Fruit fly (Drosophila melanogaster) whole organism, embryonic: ENCODE data around the gene CG33723.

Experiments
- Ada2b ChIP-seq: fragments of 200-800 bp; sonication (Bioruptor generic); IDR thresholded peaks from 2 replicates; pipeline ENCODE4 v1.3.6; 2022; ENCODE audit warnings: missing biosample characterization, missing genetic modification characterization
- Aef1 ChIP-seq: fragments of 200-800 bp; sonication (Bioruptor generic); IDR thresholded peaks from 3 replicates; pipeline ENCODE4 v1.3.6; 2022; ENCODE audit warnings: missing biosample characterization, missing genetic modification characterization
- CG11560 ChIP-seq: fragments of 200-800 bp; sonication (Bioruptor generic); IDR thresholded peaks from 3 replicates; pipeline ENCODE4 v1.3.6; 2022; ENCODE audit warnings: missing biosample characterization, missing genetic modification characterization
- CG12155 ChIP-seq: fragments of 200-800 bp; sonication (Bioruptor generic); optimal IDR thresholded peaks from 3 replicates; lab custom pipeline; 2016; ENCODE audit warnings: missing biosample characterization, missing genetic modification characterization
- CG13287 ChIP-seq: fragments of 200-800 bp; sonication (Bioruptor generic); IDR thresholded peaks from 2 replicates; pipeline ENCODE4 v1.3.6; 2022; ENCODE audit warnings: missing biosample characterization, missing genetic modification characterization; ENCODE audit not compliant: partially characterized antibody
- CG13296 ChIP-seq: fragments of 200-800 bp; sonication (Bioruptor generic); optimal IDR thresholded peaks from 3 replicates; lab custom pipeline; 2018; ENCODE audit warnings: missing biosample characterization, mild to moderate bottlenecking, missing genetic modification characterization
- CG1603 ChIP-seq: fragments of 200-800 bp; sonication (Bioruptor generic); optimal IDR thresholded peaks from 2 replicates; lab custom pipeline; 2019; ENCODE audit warnings: missing biosample characterization, mild to moderate bottlenecking, missing genetic modification characterization, moderate library complexity
- CG17568 ChIP-seq: fragments of 200-800 bp; sonication (Bioruptor generic); optimal IDR thresholded peaks from 2 replicates; lab custom pipeline; 2018; ENCODE audit warnings: missing biosample characterization, mild to moderate bottlenecking, missing genetic modification characterization, moderate library complexity
- CG17829 ChIP-seq: fragments of 200-800 bp; optimal IDR thresholded peaks from 2 replicates; lab custom pipeline; 2019; ENCODE audit warnings: missing biosample characterization, mild to moderate bottlenecking, missing genetic modification characterization, moderate library complexity
- CG2678 ChIP-seq: fragments of 200-800 bp; sonication (Bioruptor generic); optimal IDR thresholded peaks from 3 replicates; lab custom pipeline; 2019; ENCODE audit warnings: missing biosample characterization, mild to moderate bottlenecking, missing genetic modification characterization, moderate library complexity
- CG30020 ChIP-seq: fragments of 200-800 bp; optimal IDR thresholded peaks from 2 replicates; lab custom pipeline; 2019; ENCODE audit warnings: missing biosample characterization, mild to moderate bottlenecking, missing genetic modification characterization, moderate library complexity
- CG31441 ChIP-seq: fragments of 200-800 bp; sonication (Bioruptor generic); IDR thresholded peaks from 2 replicates; pipeline ENCODE4 v1.3.6; 2022; ENCODE audit warnings: missing biosample characterization, missing genetic modification characterization
- CG33557 ChIP-seq: fragments of 200-800 bp; sonication (Bioruptor generic); optimal IDR thresholded peaks from 2 replicates; lab custom pipeline; 2019; ENCODE audit warnings: missing biosample characterization, mild to moderate bottlenecking, missing genetic modification characterization, moderate library complexity
- CG4282 ChIP-seq: fragments of 200-800 bp; sonication (Bioruptor generic); optimal IDR thresholded peaks from 2 replicates; lab custom pipeline; 2016; ENCODE audit warnings: missing biosample characterization, missing genetic modification characterization
- CG6683 ChIP-seq: fragments of 200-800 bp; sonication (Bioruptor generic); optimal IDR thresholded peaks from 2 replicates; lab custom pipeline; 2017; ENCODE audit warnings: missing biosample characterization, mild to moderate bottlenecking, missing genetic modification characterization, missing genetic modification reagents
- CG7928 ChIP-seq: fragments of 200-800 bp; sonication (Bioruptor generic); optimal IDR thresholded peaks from 2 replicates; lab custom pipeline; 2017; ENCODE audit warnings: missing biosample characterization, mild to moderate bottlenecking, missing genetic modification characterization
- CG8290 ChIP-seq, 3 experiments: fragments of 200-800 bp; sonication (Bioruptor generic); optimal IDR thresholded peaks; 2 replicates each; lab custom pipeline; 2016 to 2019; ENCODE audit warnings: missing biosample characterization in 3 of 3, missing genetic modification characterization in 3 of 3, mild to moderate bottlenecking in 2 of 3, moderate library complexity in 1 of 3
- CG8388 ChIP-seq: fragments of 200-800 bp; sonication (Bioruptor generic); optimal IDR thresholded peaks from 2 replicates; lab custom pipeline; 2019; ENCODE audit warnings: missing biosample characterization, mild to moderate bottlenecking, missing genetic modification characterization, moderate library complexity
- CG9797 ChIP-seq: fragments of 200-800 bp; sonication (Bioruptor generic); optimal IDR thresholded peaks from 3 replicates; lab custom pipeline; 2018; ENCODE audit warnings: missing biosample characterization, mild to moderate bottlenecking, missing genetic modification characterization
- CHES-1-like ChIP-seq: fragments of 200-800 bp; sonication (Bioruptor generic); optimal IDR thresholded peaks from 2 replicates; lab custom pipeline; 2016; ENCODE audit warnings: missing biosample characterization, missing genetic modification characterization
- CrebB ChIP-seq: fragments of 200-800 bp; sonication (Bioruptor generic); optimal IDR thresholded peaks from 3 replicates; lab custom pipeline; 2018; ENCODE audit warnings: missing biosample characterization, mild to moderate bottlenecking, missing genetic modification characterization
- D ChIP-seq, 2 experiments: fragments of 200-800 bp in 1 of 2; fragments of >200 bp in 1 of 2; sonication (Bioruptor generic) in 1 of 2; optimal IDR thresholded peaks; 2 replicates in 1 of 2; 3 replicates in 1 of 2; lab custom pipeline; 2017; ENCODE audit warnings: mild to moderate bottlenecking in 1 of 2, missing biosample characterization in 1 of 2, missing genetic modification characterization in 1 of 2, missing genetic modification reagents in 1 of 2
- Gsc ChIP-seq: fragments of 200-800 bp; sonication (Bioruptor generic); IDR thresholded peaks from 2 replicates; pipeline ENCODE4 v1.3.6; 2022; ENCODE audit warnings: missing biosample characterization, missing genetic modification characterization
- Hand ChIP-seq: fragments of 200-800 bp; sonication (Bioruptor generic); optimal IDR thresholded peaks from 2 replicates; lab custom pipeline; 2017; ENCODE audit warnings: mild to moderate bottlenecking, missing biosample characterization, missing genetic modification reagents, missing genetic modification characterization
- HmgZ ChIP-seq: fragments of 200-800 bp; sonication (Bioruptor generic); optimal IDR thresholded peaks from 2 replicates; lab custom pipeline; 2018; ENCODE audit warnings: missing biosample characterization, mild to moderate bottlenecking, missing genetic modification characterization
- Nf-YA ChIP-seq: fragments of 200-800 bp; sonication (Bioruptor generic); IDR thresholded peaks from 2 replicates; pipeline ENCODE4 v1.3.6; 2022; ENCODE audit warnings: missing biosample characterization, missing genetic modification characterization
- Oli ChIP-seq: fragments of 200-800 bp; sonication (Bioruptor generic); optimal IDR thresholded peaks from 2 replicates; lab custom pipeline; 2018; ENCODE audit warnings: missing biosample characterization, mild to moderate bottlenecking, missing genetic modification characterization, moderate library complexity
- PHDP ChIP-seq: fragments of 200-800 bp; sonication (Bioruptor generic); optimal IDR thresholded peaks from 3 replicates; lab custom pipeline; 2018; ENCODE audit warnings: missing biosample characterization, mild to moderate bottlenecking, missing genetic modification characterization, moderate library complexity
- Stat92E ChIP-seq, 3 experiments: fragments of >200 bp in 2 of 3; fragments of 200-800 bp in 1 of 3; sonication (Bioruptor generic) in 1 of 3; optimal IDR thresholded peaks; 2 replicates each; lab custom pipeline; 2017 to 2019; ENCODE audit warnings: missing biosample characterization in 3 of 3, missing genetic modification characterization in 3 of 3, mild to moderate bottlenecking in 1 of 3, moderate library complexity in 1 of 3
- bbx ChIP-seq: fragments of 200-800 bp; sonication (Bioruptor generic); IDR thresholded peaks from 2 replicates; pipeline ENCODE4 v1.3.6; 2022; ENCODE audit warnings: missing biosample characterization, missing genetic modification characterization; ENCODE audit not compliant: partially characterized antibody
- cad ChIP-seq: fragments of >200 bp; optimal IDR thresholded peaks from 2 replicates; lab custom pipeline; 2017; ENCODE audit warnings: missing biosample characterization, missing genetic modification characterization
- ci ChIP-seq: fragments of 200-800 bp; sonication (Bioruptor generic); IDR thresholded peaks from 3 replicates; pipeline ENCODE4 v1.3.6; 2022; ENCODE audit warnings: missing biosample characterization, missing genetic modification characterization
- da ChIP-seq: fragments of 200-800 bp; sonication (Bioruptor generic); optimal IDR thresholded peaks from 2 replicates; lab custom pipeline; 2016; ENCODE audit warnings: missing biosample characterization, missing genetic modification characterization
- dimm ChIP-seq: fragments of 200-800 bp; sonication (Bioruptor generic); IDR thresholded peaks from 2 replicates; pipeline ENCODE4 v1.3.6; 2022; ENCODE audit warnings: missing biosample characterization, missing genetic modification characterization
- emc ChIP-seq: fragments of 200-800 bp; sonication (Bioruptor generic); optimal IDR thresholded peaks from 2 replicates; lab custom pipeline; 2016; ENCODE audit warnings: missing biosample characterization, missing genetic modification characterization
- gcm ChIP-seq: fragments of 200-800 bp; sonication (Bioruptor generic); optimal IDR thresholded peaks from 2 replicates; lab custom pipeline; 2019; ENCODE audit warnings: missing biosample characterization, mild to moderate bottlenecking, missing genetic modification characterization, moderate library complexity
- gsb-n ChIP-seq: fragments of 200-800 bp; sonication (Bioruptor generic); optimal IDR thresholded peaks from 3 replicates; lab custom pipeline; 2018; ENCODE audit warnings: missing biosample characterization, mild to moderate bottlenecking, missing genetic modification characterization
- inv ChIP-seq: fragments of 200-800 bp; sonication (Bioruptor generic); IDR thresholded peaks from 2 replicates; pipeline ENCODE4 v1.3.6; 2022; ENCODE audit warnings: missing biosample characterization, missing genetic modification characterization; ENCODE audit not compliant: partially characterized antibody
- knrl ChIP-seq: fragments of 200-800 bp; sonication (Bioruptor generic); IDR thresholded peaks from 3 replicates; pipeline ENCODE4 v1.3.6; 2022; ENCODE audit warnings: missing biosample characterization, missing genetic modification characterization; ENCODE audit not compliant: partially characterized antibody
- lbe ChIP-seq: fragments of 200-800 bp; sonication (Bioruptor generic); optimal IDR thresholded peaks from 2 replicates; lab custom pipeline; 2016; ENCODE audit warnings: missing biosample characterization, mild to moderate bottlenecking, missing genetic modification characterization
- lilli ChIP-seq: fragments of 200-800 bp; sonication (Bioruptor generic); optimal IDR thresholded peaks from 3 replicates; lab custom pipeline; 2016; ENCODE audit warnings: missing biosample characterization, missing genetic modification characterization
- mld ChIP-seq: fragments of 200-800 bp; sonication (Bioruptor generic); IDR thresholded peaks from 3 replicates; pipeline ENCODE4 v1.3.6; 2022; ENCODE audit warnings: missing biosample characterization, missing genetic modification characterization; ENCODE audit not compliant: partially characterized antibody
- prd ChIP-seq, 3 experiments: fragments of >200 bp in 2 of 3; fragments of 200-800 bp in 1 of 3; sonication (Bioruptor generic) in 1 of 3; optimal IDR thresholded peaks in 2 of 3; IDR thresholded peaks in 1 of 3; 2 replicates in 2 of 3; 3 replicates in 1 of 3; pipeline versions ENCODE4 v1.3.6 to Lab custom; 2017 to 2022; ENCODE audit warnings: missing biosample characterization in 1 of 3, missing genetic modification characterization in 1 of 3
- ranshi ChIP-seq: fragments of 200-800 bp; sonication (Bioruptor generic); IDR thresholded peaks from 2 replicates; pipeline ENCODE4 v1.3.6; 2022; ENCODE audit warnings: missing biosample characterization, missing genetic modification characterization
- repo ChIP-seq: fragments of 200-800 bp; sonication (Bioruptor generic); optimal IDR thresholded peaks from 2 replicates; lab custom pipeline; 2016; ENCODE audit warnings: missing biosample characterization, missing genetic modification characterization
- seq ChIP-seq: fragments of 200-800 bp; sonication (Bioruptor generic); IDR thresholded peaks from 2 replicates; pipeline ENCODE4 v1.3.6; 2022; ENCODE audit warnings: missing biosample characterization, missing genetic modification characterization
- sug ChIP-seq: fragments of 200-800 bp; optimal IDR thresholded peaks from 2 replicates; lab custom pipeline; 2019; ENCODE audit warnings: missing biosample characterization, mild to moderate bottlenecking, missing genetic modification characterization, moderate library complexity
- twi ChIP-seq: fragments of 200-800 bp; optimal IDR thresholded peaks from 2 replicates; lab custom pipeline; 2019; ENCODE audit warnings: missing biosample characterization, mild to moderate bottlenecking, missing genetic modification characterization, moderate library complexity
- vnd ChIP-seq: fragments of 200-800 bp; sonication (Bioruptor generic); IDR thresholded peaks from 3 replicates; pipeline ENCODE4 v1.3.6; 2022; ENCODE audit warnings: missing biosample characterization, missing genetic modification characterization; ENCODE audit not compliant: partially characterized antibody

CG33723 gene

dm6 chr2L:9460092-9460473, 19.5 kb upstream of the CG33723 start (continued):
- TF ChIP-seq ranshi (GFP tag; lab: Robert Waterston, UW) (no peak), bbx (GFP tag; lab: Robert Waterston, UW) (peak; percentile 57), da (GFP tag; lab: Kevin White, UChicago) (no peak), seq (peak; percentile 56), CG8290 (GFP tag; optimal IDR thresholded peaks at IDR 0.05; lab: Kevin White, UChicago) (peak; percentile 61), CG8290 (tag; optimal IDR thresholded peaks at IDR 0.05; lab: Kevin White, UChicago) (no peak), prd (optimal IDR thresholded peaks at IDR 0.05; lab: Kevin White, UChicago) (no peak), prd (GFP tag; IDR thresholded peaks at IDR 0.05; lab: Robert Waterston, UW) (no peak), lilli (GFP tag; lab: Kevin White, UChicago) (no peak), vnd (GFP tag; lab: Robert Waterston, UW) (peak; percentile 34; the same call in 1 of the 3 replicates), CG12155 (GFP tag; lab: Kevin White, UChicago) (peak; percentile 92), inv (GFP tag; lab: Robert Waterston, UW) (no peak), CG9797 (GFP tag; lab: Kevin White, UChicago) (peak; percentile 24), CG17829 (tag; lab: Kevin White, UChicago) (peak; percentile 6), CG4282 (no peak), ci (GFP tag; lab: Robert Waterston, UW) (no peak), gcm (no peak), dimm (GFP tag; lab: Robert Waterston, UW) (no peak), Gsc (no peak), CG13296 (GFP tag; lab: Kevin White, UChicago) (no peak), twi (tag; lab: Kevin White, UChicago) (peak; percentile 4), cad (GFP tag; lab: Kevin White, UChicago) (no peak), Stat92E (GFP tag; optimal IDR thresholded peaks at IDR 0.05; lab: Kevin White, UChicago) (no peak), mld (GFP tag; lab: Robert Waterston, UW) (no peak), Nf-YA (no peak), Hand (GFP tag; lab: Kevin White, UChicago) (no peak), CG8388 (GFP tag; lab: Kevin White, UChicago) (no peak), Ada2b (no peak), CG1603 (tag; lab: Kevin White, UChicago) (peak; percentile 31), HmgZ (tag; lab: Kevin White, UChicago) (no peak), CG6683 (GFP tag; lab: Kevin White, UChicago) (no peak), PHDP (tag; lab: Kevin White, UChicago) (no peak), sug (tag; lab: Kevin White, UChicago) (no peak), Aef1 (GFP tag; lab: Robert Waterston, UW) (no peak), CHES-1-like (GFP tag; lab: Kevin White, UChicago) (no peak), knrl (GFP tag; lab: Robert Waterston, UW) (peak; percentile 44; the same call in 1 of the 3 replicates), repo (GFP tag; lab: Kevin White, UChicago) (no peak), D (optimal IDR thresholded peaks at IDR 0.05; lab: Kevin White, UChicago) (no peak), D (GFP tag; optimal IDR thresholded peaks at IDR 0.05; lab: Kevin White, UChicago) (no peak), Oli (tag; lab: Kevin White, UChicago) (no peak), CrebB (tag; lab: Kevin White, UChicago) (no peak), CG31441 (GFP tag; lab: Robert Waterston, UW) (no peak), gsb-n (tag; lab: Kevin White, UChicago) (peak; percentile 46), CG17568 (GFP tag; lab: Kevin White, UChicago) (no peak), CG11560 (tag; lab: Robert Waterston, UW) (no peak), lbe (no peak), CG30020 (tag; lab: Kevin White, UChicago) (no peak), emc (GFP tag; lab: Kevin White, UChicago) (no peak), CG7928 (GFP tag; lab: Kevin White, UChicago) (no peak), CG13287 (GFP tag; lab: Robert Waterston, UW) (peak; percentile 30; the same call in 1 of the 2 replicates), CG2678 (tag; lab: Kevin White, UChicago) (no peak), CG33557 (GFP tag; lab: Kevin White, UChicago) (no peak)
